Fruit fly (Drosophila melanogaster): Measurements from ENCODE around the gene Polr2M.

Polr2M gene

dm6 chr3R:19181214-19181613 is 48.0 kb upstream of the Polr2M start (continued):
- peak; percentile 62 for TF ChIP-seq Hr39 (GFP tag; optimal IDR thresholded peaks at IDR 0.05)
- TF ChIP-seq CG6808 (GFP tag; optimal IDR thresholded peaks at IDR 0.05), result peak; percentile 78
- peak; percentile 69 for TF ChIP-seq Sox14 (GFP tag; optimal IDR thresholded peaks at IDR 0.05)
- peak; percentile 70 for TF ChIP-seq topi (GFP tag; optimal IDR thresholded peaks at IDR 0.05)
- peak; percentile 73 for TF ChIP-seq CG34406 (GFP tag; optimal IDR thresholded peaks at IDR 0.05)
- TF ChIP-seq salr (GFP tag; optimal IDR thresholded peaks at IDR 0.05), result peak in 1 of 2 experiments; percentile 80
- TF ChIP-seq eg (GFP tag; IDR thresholded peaks at IDR 0.05), result peak; percentile 69
- peak; percentile 70 for TF ChIP-seq acj6 (GFP tag; optimal IDR thresholded peaks at IDR 0.05)
- peak; percentile 78 for TF ChIP-seq achi (GFP tag; optimal IDR thresholded peaks at IDR 0.05)
- TF ChIP-seq CG10669 (GFP tag; optimal IDR thresholded peaks at IDR 0.05), result peak; percentile 77
- TF ChIP-seq CG6854 (GFP tag; optimal IDR thresholded peaks at IDR 0.05), result no peak
- TF ChIP-seq CG11762 (GFP tag; optimal IDR thresholded peaks at IDR 0.05; ENCODE audit: insufficient read depth), result peak; percentile 72
- peak; percentile 59 for TF ChIP-seq lz (GFP tag; optimal IDR thresholded peaks at IDR 0.05)
- peak; percentile 77 for TF ChIP-seq CG8632 (GFP tag; optimal IDR thresholded peaks at IDR 0.05)
- TF ChIP-seq Eip78C (GFP tag), result peak; percentile 93
- TF ChIP-seq CG3919 (GFP tag; optimal IDR thresholded peaks at IDR 0.05), result peak; percentile 80
- TF ChIP-seq CG15336 (GFP tag; IDR thresholded peaks at IDR 0.05), result peak; percentile 82

dm6 chr3R:19182848-19183247 is 46.4 kb upstream of the Polr2M start:
- peak; percentile 38 for TF ChIP-seq Lpt (GFP tag; optimal IDR thresholded peaks at IDR 0.05)
- TF ChIP-seq OdsH (GFP tag; optimal IDR thresholded peaks at IDR 0.05), result no peak
- no peak for TF ChIP-seq net (GFP tag; optimal IDR thresholded peaks at IDR 0.05)
- TF ChIP-seq Blimp-1 (GFP tag; optimal IDR thresholded peaks at IDR 0.05), result peak; percentile 72
- no peak for TF ChIP-seq Hr39 (GFP tag; optimal IDR thresholded peaks at IDR 0.05)
- peak; percentile 55 for TF ChIP-seq Eip78C (GFP tag)
- no peak for TF ChIP-seq CG8632 (GFP tag; optimal IDR thresholded peaks at IDR 0.05)
- no peak for TF ChIP-seq CG6163 (GFP tag; IDR thresholded peaks at IDR 0.05)
- no peak for TF ChIP-seq CG1621 (tag; optimal IDR thresholded peaks at IDR 0.05)
- peak; percentile 23; the same call in 1 of the 3 replicates for TF ChIP-seq CG8119 (GFP tag; IDR thresholded peaks at IDR 0.05)
- no peak for TF ChIP-seq Met (GFP tag; optimal IDR thresholded peaks at IDR 0.05)
- TF ChIP-seq CG16779 (tag; optimal IDR thresholded peaks at IDR 0.05), result no peak

- TF ChIP-seq Blimp-1 (GFP tag; optimal IDR thresholded peaks at IDR 0.05), result peak; percentile 78
- peak; percentile 81 for TF ChIP-seq topi (GFP tag; optimal IDR thresholded peaks at IDR 0.05)
- no peak for TF ChIP-seq Gug (GFP tag; IDR thresholded peaks at IDR 0.05)
- peak; percentile 89 for TF ChIP-seq Sox14 (GFP tag; optimal IDR thresholded peaks at IDR 0.05)
- TF ChIP-seq CG16779 (tag; optimal IDR thresholded peaks at IDR 0.05), result peak; percentile 55
- peak; percentile 74 for TF ChIP-seq CG15336 (GFP tag; IDR thresholded peaks at IDR 0.05)
- peak; percentile 84 for TF ChIP-seq Hr39 (GFP tag; optimal IDR thresholded peaks at IDR 0.05)
- peak; percentile 88 for TF ChIP-seq CG31627 (GFP tag; optimal IDR thresholded peaks at IDR 0.05)
- TF ChIP-seq achi (GFP tag; optimal IDR thresholded peaks at IDR 0.05), result peak; percentile 79
- TF ChIP-seq CG10669 (GFP tag; optimal IDR thresholded peaks at IDR 0.05), result peak; percentile 84
- peak; percentile 76 for TF ChIP-seq CG8632 (GFP tag; optimal IDR thresholded peaks at IDR 0.05)
- no peak for TF ChIP-seq CG9139 (GFP tag; optimal IDR thresholded peaks at IDR 0.05)
- no peak for TF ChIP-seq CG11294 (GFP tag; IDR thresholded peaks at IDR 0.05)
- no peak for TF ChIP-seq CG6163 (GFP tag; IDR thresholded peaks at IDR 0.05)
- TF ChIP-seq Smox (GFP tag; optimal IDR thresholded peaks at IDR 0.05), result peak; percentile 85
- TF ChIP-seq Lpt (GFP tag; optimal IDR thresholded peaks at IDR 0.05), result peak; percentile 85
- peak; percentile 94 for TF ChIP-seq CG32006 (GFP tag; optimal IDR thresholded peaks at IDR 0.05)
- TF ChIP-seq Met (GFP tag; optimal IDR thresholded peaks at IDR 0.05), result peak; percentile 89
- TF ChIP-seq CG8119 (GFP tag; IDR thresholded peaks at IDR 0.05), result peak; percentile 87
- peak; percentile 61 for TF ChIP-seq spab (GFP tag; optimal IDR thresholded peaks at IDR 0.05)
- no peak for TF ChIP-seq Hr38 (GFP tag; optimal IDR thresholded peaks at IDR 0.05)
- TF ChIP-seq Hr4 (GFP tag; optimal IDR thresholded peaks at IDR 0.05), result peak; percentile 88
- TF ChIP-seq CG34406 (GFP tag; optimal IDR thresholded peaks at IDR 0.05), result peak; percentile 80
- peak; percentile 87 for TF ChIP-seq Sox102F (GFP tag; optimal IDR thresholded peaks at IDR 0.05)
- peak; percentile 58 for TF ChIP-seq dac (GFP tag; optimal IDR thresholded peaks at IDR 0.05)
- peak; percentile 77 for TF ChIP-seq cyc (GFP tag; optimal IDR thresholded peaks at IDR 0.05)
- TF ChIP-seq eg (GFP tag; IDR thresholded peaks at IDR 0.05), result peak; percentile 54; the same call in 1 of the 3 replicates
- TF ChIP-seq CG4318 (GFP tag; optimal IDR thresholded peaks at IDR 0.05), result peak; percentile 80
- peak; percentile 85 for TF ChIP-seq acj6 (GFP tag; optimal IDR thresholded peaks at IDR 0.05)
- TF ChIP-seq svp (GFP tag), result peak; percentile 83
- peak; percentile 84 for TF ChIP-seq CG6808 (GFP tag; optimal IDR thresholded peaks at IDR 0.05)
- peak; percentile 86 for TF ChIP-seq pdm3 (GFP tag; optimal IDR thresholded peaks at IDR 0.05)
- peak; percentile 68 for TF ChIP-seq CG1621 (tag; optimal IDR thresholded peaks at IDR 0.05)
- TF ChIP-seq vri (GFP tag; optimal IDR thresholded peaks at IDR 0.05), result peak; percentile 76
- TF ChIP-seq Ets96B (tag; optimal IDR thresholded peaks at IDR 0.05), result peak; percentile 64
- peak; percentile 86 for TF ChIP-seq fd59A (GFP tag; optimal IDR thresholded peaks at IDR 0.05)
- TF ChIP-seq CG6792 (GFP tag; optimal IDR thresholded peaks at IDR 0.05), result peak; percentile 82
Measured at dm6 chr3R:19187717-19188149, 41.5 kb upstream of the Polr2M start.
